Worm (Caenorhabditis elegans) whole organism, L2 larva: ENCODE results near the gene F45E12.5.
A peak's percentile ranks its signal among the peaks of the same experiment; 100 is the strongest.

Source experiments
- C34F6.9 ChIP-seq: fragments of 150-350 bp; optimal IDR thresholded peaks from 2 replicates; lab custom pipeline; 2014; ENCODE audit warnings: missing biosample characterization, missing genetic modification characterization
- F13H6.1 ChIP-seq: sonication (generic microtip); optimal IDR thresholded peaks from 2 replicates; lab custom pipeline; 2016; ENCODE audit warnings: missing genetic modification characterization, missing compliant biosample characterization
- R02D3.7 ChIP-seq: fragments of 150-350 bp; optimal IDR thresholded peaks from 2 replicates; lab custom pipeline; 2014; ENCODE audit warnings: missing biosample characterization, missing genetic modification characterization
- Y55F3AM.14 ChIP-seq: fragments of 200-800 bp; sonication (Bioruptor generic); optimal IDR thresholded peaks from 2 replicates; lab custom pipeline; 2018; ENCODE audit warnings: mild to moderate bottlenecking, missing genetic modification characterization, missing compliant biosample characterization
- ZK546.5 ChIP-seq: sonication (generic microtip); optimal IDR thresholded peaks from 2 replicates; lab custom pipeline; 2017; ENCODE audit warnings: missing biosample characterization, missing genetic modification characterization
- alr-1 ChIP-seq: fragments of 150-350 bp; optimal IDR thresholded peaks from 2 replicates; lab custom pipeline; 2014; ENCODE audit warnings: missing biosample characterization, missing genetic modification characterization
- aly-2 ChIP-seq: fragments of 150-350 bp; optimal IDR thresholded peaks from 2 replicates; lab custom pipeline; 2014; ENCODE audit warnings: missing biosample characterization, missing genetic modification characterization
- ama-1 ChIP-seq: fragments of 150-350 bp; optimal IDR thresholded peaks from 2 replicates; lab custom pipeline; 2018; ENCODE audit warnings: inconsistent platforms
- blmp-1 ChIP-seq: sonication (generic microtip); optimal IDR thresholded peaks from 2 replicates; lab custom pipeline; 2017; ENCODE audit warnings: missing genetic modification characterization, mild to moderate bottlenecking, missing compliant biosample characterization, antibody characterized with exemption, moderate library complexity; ENCODE audit not compliant: insufficient read depth
- ceh-16 ChIP-seq: fragments of 150-350 bp; optimal IDR thresholded peaks from 2 replicates; lab custom pipeline; 2014; ENCODE audit warnings: missing biosample characterization, missing genetic modification characterization
- ceh-82 ChIP-seq: fragments of 150-350 bp; optimal IDR thresholded peaks from 2 replicates; lab custom pipeline; 2014; ENCODE audit warnings: missing biosample characterization, missing genetic modification characterization
- crh-2 ChIP-seq: sonication (generic microtip); optimal IDR thresholded peaks from 2 replicates; lab custom pipeline; 2017; ENCODE audit warnings: missing biosample characterization, missing genetic modification characterization
- dmd-4 ChIP-seq: sonication (generic microtip); optimal IDR thresholded peaks from 2 replicates; lab custom pipeline; 2017; ENCODE audit warnings: missing biosample characterization, missing genetic modification characterization
- egl-27 ChIP-seq: sonication (generic microtip); optimal IDR thresholded peaks from 3 replicates; lab custom pipeline; 2017; ENCODE audit warnings: missing biosample characterization, missing genetic modification reagents, missing genetic modification characterization
- elt-1 ChIP-seq: fragments of 150-350 bp; optimal IDR thresholded peaks from 2 replicates; lab custom pipeline; 2014; ENCODE audit warnings: missing biosample characterization, missing genetic modification characterization
- elt-3 ChIP-seq: sonication (generic microtip); optimal IDR thresholded peaks from 2 replicates; lab custom pipeline; 2017; ENCODE audit warnings: missing biosample characterization, missing genetic modification characterization
- fos-1 ChIP-seq: fragments of 150-350 bp; optimal IDR thresholded peaks from 2 replicates; lab custom pipeline; 2014; ENCODE audit warnings: missing biosample characterization, missing genetic modification characterization
- gmeb-1 ChIP-seq: fragments of 150-350 bp; optimal IDR thresholded peaks from 2 replicates; lab custom pipeline; 2014; ENCODE audit warnings: missing biosample characterization, missing genetic modification characterization
- lin-11 ChIP-seq: fragments of 150-350 bp; sonication (generic microtip); optimal IDR thresholded peaks from 2 replicates; lab custom pipeline; 2014; ENCODE audit warnings: missing biosample characterization, missing genetic modification characterization, inconsistent platforms, mixed read lengths
- lin-13 ChIP-seq: fragments of 150-350 bp; optimal IDR thresholded peaks from 2 replicates; lab custom pipeline; 2014; ENCODE audit warnings: missing biosample characterization, missing genetic modification reagents, missing genetic modification characterization
- lin-39 ChIP-seq: fragments of 150-350 bp; optimal IDR thresholded peaks from 2 replicates; lab custom pipeline; 2014; ENCODE audit warnings: missing biosample characterization, missing genetic modification reagents, missing genetic modification characterization
- lsy-2 ChIP-seq, 2 experiments: fragments of 150-350 bp in 1 of 2; sonication (generic microtip) in 1 of 2; optimal IDR thresholded peaks; 2 replicates each; lab custom pipeline; 2014 to 2017; ENCODE audit warnings: missing biosample characterization in 2 of 2, missing genetic modification characterization in 2 of 2
- mab-5 ChIP-seq: fragments of 150-350 bp; optimal IDR thresholded peaks from 2 replicates; lab custom pipeline; 2014; ENCODE audit warnings: missing biosample characterization, missing genetic modification characterization
- mbf-1 ChIP-seq: sonication (generic microtip); optimal IDR thresholded peaks from 2 replicates; lab custom pipeline; 2017; ENCODE audit warnings: missing biosample characterization, missing genetic modification characterization
- mdl-1 ChIP-seq, 2 experiments: fragments of 150-350 bp in 1 of 2; sonication (generic microtip) in 1 of 2; optimal IDR thresholded peaks; 2 replicates each; lab custom pipeline; 2017; ENCODE audit warnings: missing biosample characterization in 2 of 2, missing genetic modification characterization in 2 of 2
- nhr-10 ChIP-seq: sonication (generic microtip); optimal IDR thresholded peaks from 2 replicates; lab custom pipeline; 2017; ENCODE audit warnings: missing biosample characterization, missing genetic modification characterization
- nhr-11 ChIP-seq: fragments of 150-350 bp; optimal IDR thresholded peaks from 2 replicates; lab custom pipeline; 2014; ENCODE audit warnings: missing biosample characterization, missing genetic modification characterization
- nhr-12 ChIP-seq: fragments of 150-350 bp; optimal IDR thresholded peaks from 2 replicates; lab custom pipeline; 2014; ENCODE audit warnings: missing biosample characterization, missing genetic modification characterization
- nhr-129 ChIP-seq: fragments of 150-350 bp; optimal IDR thresholded peaks from 2 replicates; lab custom pipeline; 2014; ENCODE audit warnings: missing biosample characterization, missing genetic modification characterization
- nhr-21 ChIP-seq: fragments of 150-350 bp; optimal IDR thresholded peaks from 2 replicates; lab custom pipeline; 2014; ENCODE audit warnings: missing biosample characterization, missing genetic modification characterization
- nhr-23 ChIP-seq: fragments of 150-350 bp; optimal IDR thresholded peaks from 2 replicates; lab custom pipeline; 2014; ENCODE audit warnings: missing biosample characterization, missing genetic modification reagents, missing genetic modification characterization
- nhr-25 ChIP-seq: fragments of 150-350 bp; sonication (generic microtip); optimal IDR thresholded peaks from 3 replicates; lab custom pipeline; 2014; ENCODE audit warnings: missing biosample characterization, missing genetic modification characterization
- nhr-6 ChIP-seq: fragments of 150-350 bp; optimal IDR thresholded peaks from 2 replicates; lab custom pipeline; 2014; ENCODE audit warnings: missing biosample characterization, missing genetic modification characterization
- nhr-77 ChIP-seq: fragments of 150-350 bp; optimal IDR thresholded peaks from 2 replicates; lab custom pipeline; 2014; ENCODE audit warnings: missing biosample characterization, missing genetic modification characterization
- peb-1 ChIP-seq: fragments of 150-350 bp; optimal IDR thresholded peaks from 2 replicates; lab custom pipeline; 2014; ENCODE audit warnings: missing biosample characterization, missing genetic modification characterization
- sem-4 ChIP-seq: fragments of 150-350 bp; optimal IDR thresholded peaks from 2 replicates; lab custom pipeline; 2014; ENCODE audit warnings: missing biosample characterization, missing genetic modification reagents, missing genetic modification characterization
- skn-1 ChIP-seq: sonication (generic microtip); optimal IDR thresholded peaks from 2 replicates; lab custom pipeline; 2017; ENCODE audit warnings: missing biosample characterization, missing genetic modification characterization
- sma-3 ChIP-seq: sonication (generic microtip); optimal IDR thresholded peaks from 2 replicates; lab custom pipeline; 2016; ENCODE audit warnings: missing genetic modification reagents, missing genetic modification characterization, missing compliant biosample characterization
- sma-9 ChIP-seq, 2 experiments: fragments of 150-350 bp in 1 of 2; sonication (generic microtip) in 1 of 2; optimal IDR thresholded peaks; 2 replicates each; lab custom pipeline; 2014 to 2016; ENCODE audit warnings: missing genetic modification characterization in 2 of 2, mild to moderate bottlenecking in 1 of 2, missing biosample characterization in 1 of 2, missing compliant biosample characterization in 1 of 2, missing genetic modification reagents in 1 of 2, moderate library complexity in 1 of 2
- snpc-4 ChIP-seq: fragments of 150-350 bp; optimal IDR thresholded peaks from 2 replicates; lab custom pipeline; 2014; ENCODE audit warnings: missing biosample characterization, missing genetic modification characterization
- unc-39 ChIP-seq: fragments of 150-350 bp; optimal IDR thresholded peaks from 2 replicates; lab custom pipeline; 2014; ENCODE audit warnings: missing biosample characterization, missing genetic modification characterization
- unc-55 ChIP-seq: fragments of 150-350 bp; sonication (generic microtip); optimal IDR thresholded peaks from 3 replicates; lab custom pipeline; 2014; ENCODE audit warnings: missing biosample characterization, missing genetic modification reagents, missing genetic modification characterization
- unc-62 ChIP-seq: fragments of 150-350 bp; optimal IDR thresholded peaks from 2 replicates; lab custom pipeline; 2014; ENCODE audit warnings: missing biosample characterization, missing genetic modification reagents, missing genetic modification characterization
- zag-1 ChIP-seq: fragments of 150-350 bp; optimal IDR thresholded peaks from 2 replicates; lab custom pipeline; 2014; ENCODE audit warnings: missing biosample characterization, missing genetic modification characterization
- ztf-1 ChIP-seq: fragments of 200-800 bp; sonication (Bioruptor generic); conservative IDR thresholded peaks from 2 replicates; pipeline ENCODE4 v1.3.6; 2022; ENCODE audit warnings: missing genetic modification characterization, missing compliant biosample characterization
- ztf-11 ChIP-seq: sonication (generic microtip); optimal IDR thresholded peaks from 2 replicates; lab custom pipeline; 2017; ENCODE audit warnings: missing biosample characterization, missing genetic modification characterization
- ztf-4 ChIP-seq: fragments of 150-350 bp; optimal IDR thresholded peaks from 2 replicates; lab custom pipeline; 2014; ENCODE audit warnings: missing biosample characterization, missing genetic modification characterization

Gene F45E12.5

ce11 chrII:7326997-7327396 is 17.1 kb upstream of the F45E12.5 start:
- TF ChIP-seq lin-11 (tag; lab: Kevin White, UChicago), result peak; percentile 43
- TF ChIP-seq Y55F3AM.14 (GFP tag; lab: Kevin White, UChicago), result peak; percentile 51
- peak; percentile 62 for TF ChIP-seq sma-9 (GFP tag; optimal IDR thresholded peaks at IDR 0.05; lab: Kevin White, UChicago)
- TF ChIP-seq sma-9 (tag; optimal IDR thresholded peaks at IDR 0.05; lab: Kevin White, UChicago), result no peak
- TF ChIP-seq F13H6.1, result peak; percentile 75
- TF ChIP-seq sma-3 (GFP tag; lab: Kevin White, UChicago), result no peak
- TF ChIP-seq unc-55 (GFP tag; lab: Kevin White, UChicago), result peak; percentile 64
- peak; percentile 48 for TF ChIP-seq mab-5
- no peak for TF ChIP-seq unc-39 (tag; lab: Kevin White, UChicago)
- TF ChIP-seq zag-1 (tag; lab: Kevin White, UChicago), result peak; percentile 71
- peak; percentile 76 for TF ChIP-seq C34F6.9 (tag; lab: Kevin White, UChicago)
- TF ChIP-seq sem-4 (tag; lab: Kevin White, UChicago), result peak; percentile 52
- TF ChIP-seq nhr-129 (tag; lab: Kevin White, UChicago), result peak; percentile 79
- TF ChIP-seq ztf-4 (tag; lab: Kevin White, UChicago), result peak; percentile 12
- TF ChIP-seq mdl-1 (tag; optimal IDR thresholded peaks at IDR 0.05; lab: Kevin White, UChicago), result peak; percentile 48 to 53
- no peak for TF ChIP-seq elt-3 (tag; lab: Kevin White, UChicago)
- TF ChIP-seq nhr-25 (tag; lab: Kevin White, UChicago), result no peak
- peak; percentile 39 for TF ChIP-seq crh-2
- TF ChIP-seq lsy-2 (tag; optimal IDR thresholded peaks at IDR 0.05; lab: Kevin White, UChicago), result peak in 1 of 2 experiments; percentile 65
- no peak for TF ChIP-seq unc-62 (GFP tag; lab: Kevin White, UChicago)

- no peak for TF ChIP-seq nhr-6
- no peak for TF ChIP-seq nhr-21 (tag; lab: Kevin White, UChicago)
- TF ChIP-seq snpc-4, result no peak
- TF ChIP-seq aly-2 (tag; lab: Kevin White, UChicago), result no peak
- no peak for TF ChIP-seq unc-55 (GFP tag; lab: Kevin White, UChicago)
- TF ChIP-seq peb-1 (tag; lab: Kevin White, UChicago), result no peak
- TF ChIP-seq elt-1 (tag; lab: Kevin White, UChicago), result no peak
- no peak for TF ChIP-seq fos-1 (tag; lab: Kevin White, UChicago)
- no peak for TF ChIP-seq nhr-10
Observed at ce11 chrII:7326199-7326598, 16.3 kb upstream of the F45E12.5 start.

- TF ChIP-seq lin-13 (GFP tag; lab: Kevin White, UChicago) (no peak), nhr-12 (tag; lab: Kevin White, UChicago) (no peak), gmeb-1 (tag; lab: Kevin White, UChicago) (no peak), nhr-21 (tag; lab: Kevin White, UChicago) (no peak), ZK546.5 (no peak), crh-2 (peak; percentile 86), elt-1 (tag; lab: Kevin White, UChicago) (no peak), nhr-77 (tag; lab: Kevin White, UChicago) (no peak), peb-1 (tag; lab: Kevin White, UChicago) (no peak), ceh-82 (tag; lab: Kevin White, UChicago) (no peak), ama-1 (lab: Kevin White, UChicago) (peak; percentile 16), nhr-25 (tag; lab: Kevin White, UChicago) (no peak), F13H6.1 (peak; percentile 23), alr-1 (tag; lab: Kevin White, UChicago) (no peak), R02D3.7 (tag; lab: Kevin White, UChicago) (no peak), lin-39 (tag; lab: Kevin White, UChicago) (no peak), ztf-1 (GFP tag; lab: Robert Waterston, UW) (no peak), egl-27 (no peak), ceh-16 (tag; lab: Kevin White, UChicago) (no peak), nhr-129 (tag; lab: Kevin White, UChicago) (peak; percentile 25), ztf-11 (tag; lab: Kevin White, UChicago) (no peak), unc-55 (GFP tag; lab: Kevin White, UChicago) (peak; percentile 55), snpc-4 (no peak), unc-39 (tag; lab: Kevin White, UChicago) (no peak), Y55F3AM.14 (GFP tag; lab: Kevin White, UChicago) (no peak), nhr-23 (tag; lab: Kevin White, UChicago) (no peak), sem-4 (tag; lab: Kevin White, UChicago) (peak; percentile 19), nhr-10 (no peak), unc-62 (GFP tag; lab: Kevin White, UChicago) (no peak), zag-1 (tag; lab: Kevin White, UChicago) (no peak), nhr-11 (tag; lab: Kevin White, UChicago) (no peak), blmp-1 (no peak), nhr-6 (no peak), ztf-4 (tag; lab: Kevin White, UChicago) (no peak), sma-3 (GFP tag; lab: Kevin White, UChicago) (no peak), fos-1 (tag; lab: Kevin White, UChicago) (peak; percentile 4), skn-1 (tag; lab: Kevin White, UChicago) (no peak), dmd-4 (tag; lab: Kevin White, UChicago) (no peak), lin-11 (tag; lab: Kevin White, UChicago) (no peak), mbf-1 (tag; lab: Kevin White, UChicago) (no peak), sma-9 (GFP tag; optimal IDR thresholded peaks at IDR 0.05; lab: Kevin White, UChicago) (peak; percentile 52), sma-9 (tag; optimal IDR thresholded peaks at IDR 0.05; lab: Kevin White, UChicago) (no peak), mab-5 (no peak)
Observed at ce11 chrII:7325063-7325480, 15.2 kb upstream of the F45E12.5 start.
